In genomic region chr3R:16573483-16574145, dm6 we compare ENCODE assay signal across 1 fruit fly cellular context.
TF ChIP-seq lines count a peak whose summit lies in the region.

Gene CG14903 (minus strand): TSS chr3R:16573752.

TF ChIP-seq in whole organism, embryonic, 481 proteins besides CTCF, POLR2A, EP300 and RAD21 (continued from another document):
- TF ChIP-seq zfh2 (GFP tag; optimal IDR thresholded peaks at IDR 0.05; lab: Kevin White, UChicago) (peak; percentile 21), hbn (GFP tag; IDR thresholded peaks at IDR 0.05; lab: Robert Waterston, UW; ENCODE audit: partially characterized antibody) (peak; percentile 56), CG6254 (GFP tag; optimal IDR thresholded peaks at IDR 0.05; lab: Kevin White, UChicago) (no peak), C15 (GFP tag; IDR thresholded peaks at IDR 0.05; lab: Robert Waterston, UW) (no peak), dimm (GFP tag; IDR thresholded peaks at IDR 0.05; lab: Robert Waterston, UW) (no peak), mld (GFP tag; IDR thresholded peaks at IDR 0.05; lab: Robert Waterston, UW; ENCODE audit: partially characterized antibody) (no peak), Nf-YB (GFP tag; optimal IDR thresholded peaks at IDR 0.05; lab: Kevin White, UChicago) (no peak), CG18764 (GFP tag; optimal IDR thresholded peaks at IDR 0.05; lab: Kevin White, UChicago) (peak; percentile 40), CG3726 (GFP tag; IDR thresholded peaks at IDR 0.05; lab: Robert Waterston, UW) (no peak), nerfin-2 (GFP tag; IDR thresholded peaks at IDR 0.05; lab: Robert Waterston, UW; ENCODE audit: partially characterized antibody) (no peak), nerfin-1 (tag; optimal IDR thresholded peaks at IDR 0.05; lab: Kevin White, UChicago) (no peak), slbo (GFP tag; IDR thresholded peaks at IDR 0.05; lab: Robert Waterston, UW) (peak; percentile 60), CG12391 (tag; optimal IDR thresholded peaks at IDR 0.05; lab: Kevin White, UChicago) (peak; percentile 43), Abd-B (GFP tag; optimal IDR thresholded peaks at IDR 0.05; lab: Kevin White, UChicago) (peak; percentile 79), run (tag; optimal IDR thresholded peaks at IDR 0.05; lab: Kevin White, UChicago) (no peak), gfzf (GFP tag; optimal IDR thresholded peaks at IDR 0.05; lab: Kevin White, UChicago) (no peak), Fer1 (GFP tag; optimal IDR thresholded peaks at IDR 0.05; lab: Kevin White, UChicago) (no peak), Hr3 (GFP tag; optimal IDR thresholded peaks at IDR 0.05; lab: Kevin White, UChicago) (peak; percentile 31), slou (GFP tag; optimal IDR thresholded peaks at IDR 0.05; lab: Kevin White, UChicago) (no peak), CG12155 (GFP tag; optimal IDR thresholded peaks at IDR 0.05; lab: Kevin White, UChicago) (peak; percentile 24), Doc3 (GFP tag; IDR thresholded peaks at IDR 0.05; lab: Robert Waterston, UW; ENCODE audit: partially characterized antibody) (peak; percentile 58; the same call in 2 of the 3 replicates)
TF ChIP-seq in whole organism, embryonic: peak in this region for 144.
